Worm (Caenorhabditis elegans): ENCODE measurements around the gene B0238.15.

B0238.15 gene

ce11 chrV:5271487-5271886, 31.5 kb downstream of the B0238.15 start (continued):
- TF ChIP-seq lin-38 (GFP tag; IDR thresholded peaks at IDR 0.05): peak; percentile 50
- TF ChIP-seq aha-1 (tag): peak; percentile 99
- TF ChIP-seq hif-1 (tag; optimal IDR thresholded peaks at IDR 0.05): peak; percentile 13 to 82
- peak; percentile 14 for TF ChIP-seq dpl-1 (GFP tag; optimal IDR thresholded peaks at IDR 0.05)
- peak; percentile 85 for TF ChIP-seq nhr-28 (tag; optimal IDR thresholded peaks at IDR 0.05)

- TF ChIP-seq lin-29 (GFP tag; IDR thresholded peaks at IDR 0.05) (no peak), nhr-11 (tag; optimal IDR thresholded peaks at IDR 0.05) (no peak), dpl-1 (GFP tag; optimal IDR thresholded peaks at IDR 0.05) (no peak), dmd-6 (GFP tag; IDR thresholded peaks at IDR 0.05) (peak; percentile 53), lin-38 (GFP tag; IDR thresholded peaks at IDR 0.05) (0 out of 2 replicates have a peak, but pooled peaks have one; percentile 7), nhr-28 (tag; optimal IDR thresholded peaks at IDR 0.05) (peak; percentile 7), daf-16 (GFP tag; optimal IDR thresholded peaks at IDR 0.05) (no peak), daf-16 (tag; optimal IDR thresholded peaks at IDR 0.05) (peak; percentile 51), nhr-102 (tag; optimal IDR thresholded peaks at IDR 0.05) (no peak)
These were observed 32.0 kb downstream of the B0238.15 start for ce11 chrV:5272034-5272433.

- TF ChIP-seq hlh-30 (tag; optimal IDR thresholded peaks at IDR 0.05; ENCODE audit: insufficient read depth) (peak; percentile 15), spr-1 (tag; optimal IDR thresholded peaks at IDR 0.05) (no peak), nhr-77 (tag; optimal IDR thresholded peaks at IDR 0.05) (no peak), spr-3 (GFP tag; optimal IDR thresholded peaks at IDR 0.05) (no peak), aha-1 (tag) (peak; percentile 39), mes-2 (tag; optimal IDR thresholded peaks at IDR 0.05; ENCODE audit: poor library complexity, severe bottlenecking) (no peak), skn-1 (tag; optimal IDR thresholded peaks at IDR 0.05) (no peak), jun-1 (tag; optimal IDR thresholded peaks at IDR 0.05) (no peak), hmg-1.1 (GFP tag; IDR thresholded peaks at IDR 0.05) (0 out of 2 replicates have a peak, but pooled peaks have one; percentile 17), nhr-76 (tag; optimal IDR thresholded peaks at IDR 0.05) (no peak), ztf-7 (tag; optimal IDR thresholded peaks at IDR 0.05) (no peak), pqm-1 (tag; optimal IDR thresholded peaks at IDR 0.05) (no peak), nhr-25 (tag; optimal IDR thresholded peaks at IDR 0.05; ENCODE audit: borderline replicate concordance, insufficient read depth) (no peak), ces-1 (GFP tag; optimal IDR thresholded peaks at IDR 0.05) (no peak), mxl-3 (GFP tag; optimal IDR thresholded peaks at IDR 0.05) (peak; percentile 81), unc-39 (tag; optimal IDR thresholded peaks at IDR 0.05) (no peak), ceh-44 (GFP tag; IDR thresholded peaks at IDR 0.05) (no peak), nhr-41 (GFP tag; IDR thresholded peaks at IDR 0.05) (no peak), dmd-8 (GFP tag; IDR thresholded peaks at IDR 0.05) (no peak), nhr-11 (tag; optimal IDR thresholded peaks at IDR 0.05) (no peak), T20F7.1 (GFP tag; optimal IDR thresholded peaks at IDR 0.05) (no peak), egl-43 (GFP tag; IDR thresholded peaks at IDR 0.05) (peak; percentile 15; the same call in 1 of the 2 replicates), lin-39 (tag; optimal IDR thresholded peaks at IDR 0.05) (no peak), dve-1 (tag; optimal IDR thresholded peaks at IDR 0.05; ENCODE audit: insufficient read depth) (no peak), madf-9 (GFP tag; conservative IDR thresholded peaks at IDR 0.05) (no peak), daf-19 (GFP tag; conservative IDR thresholded peaks at IDR 0.05) (no peak), lin-15B (tag; optimal IDR thresholded peaks at IDR 0.05) (no peak), rbr-2 (tag; optimal IDR thresholded peaks at IDR 0.05) (no peak), sdz-12 (GFP tag; optimal IDR thresholded peaks at IDR 0.05) (no peak), nhr-10 (tag; optimal IDR thresholded peaks at IDR 0.05) (no peak), mxl-2 (GFP tag; conservative IDR thresholded peaks at IDR 0.05) (no peak), mdl-1 (tag; optimal IDR thresholded peaks at IDR 0.05) (no peak), daf-16 (GFP tag; optimal IDR thresholded peaks at IDR 0.05) (no peak), daf-16 (tag; optimal IDR thresholded peaks at IDR 0.05) (peak; percentile 52), duxl-1 (tag; optimal IDR thresholded peaks at IDR 0.05; ENCODE audit: poor library complexity) (no peak), ceh-20 (GFP tag; IDR thresholded peaks at IDR 0.05) (no peak), egl-27 (tag; optimal IDR thresholded peaks at IDR 0.05) (no peak), dmd-6 (GFP tag; IDR thresholded peaks at IDR 0.05) (peak; percentile 46; the same call in 1 of the 2 replicates), ztf-11 (tag; optimal IDR thresholded peaks at IDR 0.05) (no peak), nhr-48 (tag; optimal IDR thresholded peaks at IDR 0.05) (peak; percentile 60), nhr-28 (tag; optimal IDR thresholded peaks at IDR 0.05) (peak; percentile 48)
These were observed 32.6 kb downstream of the B0238.15 start for ce11 chrV:5272619-5273074.
